Worm (Caenorhabditis elegans) whole organism, young adult: ENCODE measurements around the gene F52E10.4.
A peak's percentile ranks its signal among the peaks of the same experiment; 100 is the strongest.

ENCODE experiments used
- C17E4.6 ChIP-seq: fragments of 200-800 bp; sonication (Bioruptor generic); IDR thresholded peaks from 2 replicates; pipeline ENCODE4 v1.3.6; 2022; ENCODE audit warnings: missing genetic modification reagents, missing genetic modification characterization, missing compliant biosample characterization
- attf-6 ChIP-seq: fragments of 200-800 bp; sonication (Bioruptor generic); IDR thresholded peaks from 2 replicates; pipeline ENCODE4 v1.3.6; 2022; ENCODE audit warnings: missing genetic modification reagents, missing genetic modification characterization, missing compliant biosample characterization
- bed-1 ChIP-seq: fragments of 200-800 bp; sonication (Bioruptor generic); IDR thresholded peaks from 2 replicates; pipeline ENCODE4 v1.3.6; 2022; ENCODE audit warnings: missing genetic modification reagents, missing genetic modification characterization, missing compliant biosample characterization
- cebp-1 ChIP-seq, 2 experiments: fragments of 200-800 bp in 1 of 2; sonication (Bioruptor generic) in 1 of 2; sonication (generic microtip) in 1 of 2; IDR thresholded peaks in 1 of 2; optimal IDR thresholded peaks in 1 of 2; 2 replicates each; pipeline versions ENCODE4 v1.3.6 to Lab custom; 2017 to 2022; ENCODE audit warnings: missing compliant biosample characterization in 2 of 2, missing genetic modification characterization in 2 of 2, mild to moderate bottlenecking in 1 of 2, missing genetic modification reagents in 1 of 2, moderate library complexity in 1 of 2
- ekl-4 ChIP-seq: fragments of 200-800 bp; sonication (Bioruptor generic); IDR thresholded peaks from 2 replicates; pipeline ENCODE4 v1.3.6; 2022; ENCODE audit warnings: missing genetic modification reagents, missing genetic modification characterization, missing compliant biosample characterization
- lin-54 ChIP-seq: fragments of 200-800 bp; sonication (Bioruptor generic); optimal IDR thresholded peaks from 2 replicates; lab custom pipeline; 2018; ENCODE audit warnings: mild to moderate bottlenecking, missing genetic modification characterization, missing compliant biosample characterization
- pha-4 ChIP-seq: fragments of 150-350 bp; sonication (generic microtip); optimal IDR thresholded peaks from 2 replicates; lab custom pipeline; 2014; ENCODE audit warnings: missing biosample characterization, missing genetic modification reagents, missing genetic modification characterization
- zfh-2 ChIP-seq: fragments of 200-800 bp; sonication (Bioruptor generic); conservative IDR thresholded peaks from 2 replicates; pipeline ENCODE4 v1.3.6; 2022; ENCODE audit warnings: missing genetic modification reagents, missing genetic modification characterization, missing compliant biosample characterization
- zim-3 ChIP-seq: sonication (generic microtip); optimal IDR thresholded peaks from 2 replicates; lab custom pipeline; 2017; ENCODE audit warnings: mild to moderate bottlenecking, missing genetic modification characterization, moderate library complexity, missing compliant biosample characterization

ce11 chrX:16339207-16339606 lies 46.4 kb upstream of the F52E10.4 start:
- no peak for TF ChIP-seq cebp-1 (GFP tag; IDR thresholded peaks at IDR 0.05; lab: Robert Waterston, UW)
- TF ChIP-seq cebp-1 (tag; optimal IDR thresholded peaks at IDR 0.05; lab: Kevin White, UChicago): peak; percentile 14
- TF ChIP-seq zim-3 (tag; lab: Kevin White, UChicago): no peak
- TF ChIP-seq bed-1 (GFP tag; lab: Robert Waterston, UW): no peak
- TF ChIP-seq C17E4.6: no peak
- TF ChIP-seq attf-6 (GFP tag; lab: Robert Waterston, UW): no peak
- no peak for TF ChIP-seq pha-4 (tag; lab: Kevin White, UChicago)
- peak; percentile 32; the same call in 1 of the 2 replicates for TF ChIP-seq zfh-2 (GFP tag; lab: Robert Waterston, UW)
- TF ChIP-seq lin-54: no peak
- TF ChIP-seq ekl-4 (GFP tag; lab: Robert Waterston, UW): no peak
